Worm (Caenorhabditis elegans): ENCODE results near the gene R102.6.

Gene R102.6

ce11 chrIV:10680379-10680778 lies 25.6 kb downstream of the R102.6 start, which contains the start of gene K08C7.4:
Gene K08C7.4, minus strand, starts transcription at chrIV:10680479.
- TF ChIP-seq ttx-3 (tag; optimal IDR thresholded peaks at IDR 0.05) (no peak), pros-1 (tag; optimal IDR thresholded peaks at IDR 0.05) (no peak), ceh-24 (tag; optimal IDR thresholded peaks at IDR 0.05) (no peak), Y22D7AL.16 (tag; optimal IDR thresholded peaks at IDR 0.05) (no peak), madf-2 (tag; optimal IDR thresholded peaks at IDR 0.05) (no peak), elt-2 (tag; optimal IDR thresholded peaks at IDR 0.05) (no peak), hlh-13 (GFP tag; optimal IDR thresholded peaks at IDR 0.05) (no peak), eyg-1 (tag; optimal IDR thresholded peaks at IDR 0.05) (no peak), fax-1 (tag; optimal IDR thresholded peaks at IDR 0.05) (no peak), pha-2 (tag; optimal IDR thresholded peaks at IDR 0.05) (no peak), K09A11.1 (tag; optimal IDR thresholded peaks at IDR 0.05; ENCODE audit: insufficient read depth) (no peak), nhr-11 (tag; optimal IDR thresholded peaks at IDR 0.05) (no peak), ztf-16 (tag; optimal IDR thresholded peaks at IDR 0.05) (no peak), hlh-15 (tag; optimal IDR thresholded peaks at IDR 0.05) (no peak), sdc-2 (tag; optimal IDR thresholded peaks at IDR 0.05) (no peak)

ce11 chrIV:10668561-10668960 lies 37.4 kb downstream of the R102.6 start:
- TF ChIP-seq ceh-22 (tag; optimal IDR thresholded peaks at IDR 0.05) (no peak), eyg-1 (tag; optimal IDR thresholded peaks at IDR 0.05) (no peak), ahr-1 (tag; optimal IDR thresholded peaks at IDR 0.05) (no peak), sox-2 (GFP tag; IDR thresholded peaks at IDR 0.05) (no peak), syd-9 (tag; optimal IDR thresholded peaks at IDR 0.05) (no peak), npax-4 (tag; optimal IDR thresholded peaks at IDR 0.05) (no peak), ceh-34 (tag; optimal IDR thresholded peaks at IDR 0.05) (no peak), hlh-6 (tag; optimal IDR thresholded peaks at IDR 0.05) (no peak), fax-1 (tag; optimal IDR thresholded peaks at IDR 0.05) (no peak), C38D4.7 (GFP tag; optimal IDR thresholded peaks at IDR 0.05) (no peak), dve-1 (tag; optimal IDR thresholded peaks at IDR 0.05) (no peak), ztf-16 (tag; optimal IDR thresholded peaks at IDR 0.05) (no peak), ttx-3 (tag; optimal IDR thresholded peaks at IDR 0.05) (no peak), ceh-31 (tag; optimal IDR thresholded peaks at IDR 0.05) (no peak), unc-86 (tag; optimal IDR thresholded peaks at IDR 0.05) (no peak), lin-11 (tag; optimal IDR thresholded peaks at IDR 0.05) (no peak)

- no peak for TF ChIP-seq hlh-15 (tag; optimal IDR thresholded peaks at IDR 0.05)
- peak; percentile 2 for TF ChIP-seq hlh-8 (tag; optimal IDR thresholded peaks at IDR 0.05)
- TF ChIP-seq unc-42 (tag; optimal IDR thresholded peaks at IDR 0.05) = no peak
Observed at ce11 chrIV:10666523-10666922, 39.5 kb downstream of the R102.6 start, which contains the start of gene epi-1. Gene epi-1, plus strand, starts transcription at chrIV:10666823.

- TF ChIP-seq nhr-11 (tag; optimal IDR thresholded peaks at IDR 0.05) (no peak), ceh-19 (GFP tag; optimal IDR thresholded peaks at IDR 0.05) (no peak), ceh-45 (GFP tag; IDR thresholded peaks at IDR 0.05) (no peak), unc-3 (GFP tag; conservative IDR thresholded peaks at IDR 0.05) (no peak), unc-3 (tag; optimal IDR thresholded peaks at IDR 0.05) (no peak), ref-2 (tag; optimal IDR thresholded peaks at IDR 0.05) (no peak), lim-6 (tag; optimal IDR thresholded peaks at IDR 0.05) (no peak), mec-3 (tag; optimal IDR thresholded peaks at IDR 0.05; ENCODE audit: borderline replicate concordance) (no peak), ceh-30 (tag; optimal IDR thresholded peaks at IDR 0.05) (no peak), nhr-232 (tag; optimal IDR thresholded peaks at IDR 0.05) (no peak), unc-55 (GFP tag; optimal IDR thresholded peaks at IDR 0.05) (no peak), ceh-18 (tag; optimal IDR thresholded peaks at IDR 0.05) (no peak), pqm-1 (tag; optimal IDR thresholded peaks at IDR 0.05) (no peak), ceh-31 (tag; optimal IDR thresholded peaks at IDR 0.05) (no peak), ahr-1 (tag; optimal IDR thresholded peaks at IDR 0.05) (no peak), rnt-1 (tag; optimal IDR thresholded peaks at IDR 0.05) (no peak), C38D4.7 (GFP tag; optimal IDR thresholded peaks at IDR 0.05) (no peak), fkh-6 (tag; optimal IDR thresholded peaks at IDR 0.05) (no peak), ama-1 (optimal IDR thresholded peaks at IDR 0.05) (no peak), syd-9 (tag; optimal IDR thresholded peaks at IDR 0.05) (no peak), ets-4 (tag; optimal IDR thresholded peaks at IDR 0.05) (no peak)
Observed at ce11 chrIV:10664134-10664533, 41.9 kb downstream of the R102.6 start, which contains the start of gene K08C7.7. Gene K08C7.7, plus strand, starts transcription at chrIV:10664434.
